Fruit fly (Drosophila melanogaster): ENCODE results near the gene tgo.

tgo gene

dm6 chr3R:9043610-9044009 is 23.8 kb upstream of the tgo start (continued):
- TF ChIP-seq CG2202 (tag; optimal IDR thresholded peaks at IDR 0.05) (no peak), sr (GFP tag; IDR thresholded peaks at IDR 0.05) (no peak), lbe (GFP tag; optimal IDR thresholded peaks at IDR 0.05) (no peak), Hr39 (optimal IDR thresholded peaks at IDR 0.05) (no peak), YL-1 (GFP tag; optimal IDR thresholded peaks at IDR 0.05) (no peak), Med (GFP tag) (peak; percentile 44), Hand (GFP tag; optimal IDR thresholded peaks at IDR 0.05) (no peak), tio (GFP tag; optimal IDR thresholded peaks at IDR 0.05) (no peak), CG4404 (GFP tag; IDR thresholded peaks at IDR 0.05) (no peak), CG4617 (GFP tag; optimal IDR thresholded peaks at IDR 0.05; ENCODE audit: borderline replicate concordance) (no peak), sug (tag; optimal IDR thresholded peaks at IDR 0.05) (peak; percentile 25), Usf (GFP tag; optimal IDR thresholded peaks at IDR 0.05) (no peak), Antp (GFP tag; optimal IDR thresholded peaks at IDR 0.05) (no peak), pum (GFP tag; optimal IDR thresholded peaks at IDR 0.05) (no peak), CG13296 (GFP tag; optimal IDR thresholded peaks at IDR 0.05) (no peak)

dm6 chr3R:9039448-9039847 is 19.6 kb upstream of the tgo start, which contains the start of gene neur:
Gene neur (minus strand): TSS chr3R:9039471.
- peak; percentile 59; the same call in 2 of the 3 replicates for TF ChIP-seq CG6791 (GFP tag; IDR thresholded peaks at IDR 0.05; ENCODE audit: partially characterized antibody)
- TF ChIP-seq fd3F (GFP tag; optimal IDR thresholded peaks at IDR 0.05), result no peak
- peak; percentile 58; the same call in 1 of the 2 replicates for TF ChIP-seq ato (GFP tag; IDR thresholded peaks at IDR 0.05; ENCODE audit: partially characterized antibody)
- TF ChIP-seq nom (GFP tag; optimal IDR thresholded peaks at IDR 0.05), result no peak
- TF ChIP-seq CG12104 (GFP tag; optimal IDR thresholded peaks at IDR 0.05), result peak; percentile 19
- peak; percentile 42 for TF ChIP-seq CG2712 (tag; optimal IDR thresholded peaks at IDR 0.05)
- TF ChIP-seq CG5245 (GFP tag; optimal IDR thresholded peaks at IDR 0.05), result no peak
- no peak for TF ChIP-seq ATbp (GFP tag; optimal IDR thresholded peaks at IDR 0.05)
- no peak for TF ChIP-seq tio (GFP tag; optimal IDR thresholded peaks at IDR 0.05)
- no peak for TF ChIP-seq CG8765 (GFP tag; IDR thresholded peaks at IDR 0.05)
- peak; percentile 51 for TF ChIP-seq CG15514 (GFP tag; optimal IDR thresholded peaks at IDR 0.05)
- TF ChIP-seq CG10366 (GFP tag; IDR thresholded peaks at IDR 0.05), result no peak
- TF ChIP-seq hb (GFP tag; IDR thresholded peaks at IDR 0.05; ENCODE audit: partially characterized antibody), result peak; percentile 60; the same call in 1 of the 3 replicates
- TF ChIP-seq HLHmδ (GFP tag; optimal IDR thresholded peaks at IDR 0.05), result no peak
- no peak for TF ChIP-seq CG17612 (GFP tag; IDR thresholded peaks at IDR 0.05)
- TF ChIP-seq crol (GFP tag; IDR thresholded peaks at IDR 0.05), result no peak
- TF ChIP-seq gfzf (GFP tag; optimal IDR thresholded peaks at IDR 0.05), result peak; percentile 91
- peak; percentile 65 for TF ChIP-seq inv (GFP tag; IDR thresholded peaks at IDR 0.05; ENCODE audit: partially characterized antibody)
- peak; percentile 15 for TF ChIP-seq CG4328 (GFP tag; optimal IDR thresholded peaks at IDR 0.05)
- TF ChIP-seq phol (tag; optimal IDR thresholded peaks at IDR 0.05), result peak; percentile 67
- no peak for TF ChIP-seq hkb (optimal IDR thresholded peaks at IDR 0.05)
- TF ChIP-seq hkb (GFP tag; IDR thresholded peaks at IDR 0.05), result no peak
- peak; percentile 1 for TF ChIP-seq CG4424 (GFP tag; optimal IDR thresholded peaks at IDR 0.05)
- no peak for TF ChIP-seq CG17568 (GFP tag; optimal IDR thresholded peaks at IDR 0.05)
- peak; percentile 32 for TF ChIP-seq Side (GFP tag; optimal IDR thresholded peaks at IDR 0.05)
- peak; percentile 20 for TF ChIP-seq HmgZ (tag; optimal IDR thresholded peaks at IDR 0.05)
- TF ChIP-seq CG6854 (GFP tag; optimal IDR thresholded peaks at IDR 0.05), result no peak
- no peak for TF ChIP-seq Neu2 (GFP tag; optimal IDR thresholded peaks at IDR 0.05; ENCODE audit: borderline replicate concordance)
- no peak for TF ChIP-seq CG30431 (GFP tag; optimal IDR thresholded peaks at IDR 0.05)
- peak; percentile 44 for TF ChIP-seq CG8924 (tag; optimal IDR thresholded peaks at IDR 0.05)
- TF ChIP-seq CG3281 (GFP tag; optimal IDR thresholded peaks at IDR 0.05), result peak; percentile 39
- TF ChIP-seq YL-1 (GFP tag; optimal IDR thresholded peaks at IDR 0.05), result peak; percentile 58
- TF ChIP-seq CG3163 (GFP tag; optimal IDR thresholded peaks at IDR 0.05), result peak; percentile 18
- TF ChIP-seq CG12391 (tag; optimal IDR thresholded peaks at IDR 0.05), result peak; percentile 45
- peak; percentile 9 for TF ChIP-seq nerfin-1 (tag; optimal IDR thresholded peaks at IDR 0.05)
- TF ChIP-seq CG14860 (GFP tag; IDR thresholded peaks at IDR 0.05; ENCODE audit: partially characterized antibody), result 0 out of 3 replicates have a peak, but pooled peaks have one; percentile 54
- no peak for TF ChIP-seq tx (GFP tag; optimal IDR thresholded peaks at IDR 0.05)

Measured in whole organism, embryonic.